Fruit fly (Drosophila melanogaster) Kc167 (cell line): ENCODE measurements around the gene MRG15.

Experiments
- Myc ChIP-seq: fragments of >200 bp; optimal IDR thresholded peaks from 2 replicates; lab custom pipeline; 2017; ENCODE audit warnings: missing external identifiers
- h ChIP-seq: fragments of >200 bp; optimal IDR thresholded peaks from 3 replicates; lab custom pipeline; 2018; ENCODE audit warnings: missing external identifiers
- psq ChIP-seq: fragments of >200 bp; optimal IDR thresholded peaks from 2 replicates; lab custom pipeline; 2017; ENCODE audit warnings: missing external identifiers

DNA sequence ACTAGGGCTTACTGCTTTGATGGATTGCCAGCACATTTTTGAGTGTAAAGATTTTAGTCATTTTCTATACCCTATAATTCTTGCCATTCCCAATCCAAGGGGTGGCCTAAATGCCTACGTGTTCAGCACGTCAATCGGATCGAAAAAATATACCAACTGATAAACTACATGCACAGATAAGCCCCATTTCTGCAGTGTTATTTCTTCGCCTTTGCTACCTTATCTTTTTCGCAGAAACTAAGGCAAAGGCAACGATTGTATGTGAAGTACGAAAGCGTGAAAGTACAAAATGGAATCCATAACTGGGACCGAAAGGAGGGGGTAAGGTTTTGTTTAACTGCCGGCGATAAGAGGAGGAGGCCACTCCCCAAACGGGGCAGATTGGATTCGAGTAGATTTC, 20.0 kb upstream of the MRG15 start:
- TF ChIP-seq h (lab: Kevin White, UChicago) (no peak), psq (lab: Kevin White, UChicago) (no peak), Myc (lab: Kevin White, UChicago) (no peak)
